Worm (Caenorhabditis elegans): Measurements from ENCODE around the gene kxd-1.

Gene kxd-1

DNA sequence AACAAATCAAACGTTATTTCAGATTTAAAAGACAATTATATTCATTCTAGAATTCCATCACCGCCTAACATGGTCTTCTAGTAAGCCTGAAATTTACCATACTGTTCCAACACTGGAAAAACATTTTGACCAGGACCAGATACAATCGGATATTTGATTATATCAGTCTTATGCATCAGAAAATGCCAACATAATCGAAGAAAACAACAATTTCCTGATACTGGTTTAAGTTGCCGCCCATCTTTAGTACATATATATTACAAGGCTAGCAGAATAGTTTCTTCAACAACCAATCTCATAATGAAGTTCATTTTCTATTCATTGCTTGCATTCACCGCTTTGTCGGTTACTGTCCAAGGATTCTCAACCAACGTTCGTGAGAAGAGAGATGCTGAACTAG is 37.7 kb downstream of the kxd-1 start, which contains the start of gene C13A2.12:
Gene C13A2.12 (plus strand): TSS at position 301 of the 400 bp plus-strand sequence.
- TF ChIP-seq ztf-16 (tag; optimal IDR thresholded peaks at IDR 0.05), result no peak
- no peak for TF ChIP-seq sdc-2 (tag; optimal IDR thresholded peaks at IDR 0.05)
- no peak for TF ChIP-seq fax-1 (tag; optimal IDR thresholded peaks at IDR 0.05)
- TF ChIP-seq unc-42 (tag; optimal IDR thresholded peaks at IDR 0.05), result no peak
- TF ChIP-seq hlh-13 (GFP tag; optimal IDR thresholded peaks at IDR 0.05), result no peak
- no peak for TF ChIP-seq pax-1 (tag; optimal IDR thresholded peaks at IDR 0.05)
- no peak for TF ChIP-seq ref-2 (tag; optimal IDR thresholded peaks at IDR 0.05)
- TF ChIP-seq elt-2 (tag; optimal IDR thresholded peaks at IDR 0.05), result no peak
- no peak for TF ChIP-seq dmd-4 (tag; optimal IDR thresholded peaks at IDR 0.05; ENCODE audit: borderline replicate concordance)
- no peak for TF ChIP-seq K02D7.2 (tag; optimal IDR thresholded peaks at IDR 0.05)
- no peak for TF ChIP-seq sox-2 (GFP tag; IDR thresholded peaks at IDR 0.05)
- no peak for TF ChIP-seq nhr-232 (tag; optimal IDR thresholded peaks at IDR 0.05)
- no peak for TF ChIP-seq ets-4 (tag; optimal IDR thresholded peaks at IDR 0.05)
- TF ChIP-seq elt-4 (tag; optimal IDR thresholded peaks at IDR 0.05), result no peak
- no peak for TF ChIP-seq pat-9 (tag; optimal IDR thresholded peaks at IDR 0.05)
- TF ChIP-seq lim-6 (tag; optimal IDR thresholded peaks at IDR 0.05), result no peak
- TF ChIP-seq mec-3 (tag; optimal IDR thresholded peaks at IDR 0.05; ENCODE audit: borderline replicate concordance), result no peak
- TF ChIP-seq che-1 (tag; optimal IDR thresholded peaks at IDR 0.05), result no peak
- TF ChIP-seq zip-5 (tag; optimal IDR thresholded peaks at IDR 0.05), result no peak

DNA sequence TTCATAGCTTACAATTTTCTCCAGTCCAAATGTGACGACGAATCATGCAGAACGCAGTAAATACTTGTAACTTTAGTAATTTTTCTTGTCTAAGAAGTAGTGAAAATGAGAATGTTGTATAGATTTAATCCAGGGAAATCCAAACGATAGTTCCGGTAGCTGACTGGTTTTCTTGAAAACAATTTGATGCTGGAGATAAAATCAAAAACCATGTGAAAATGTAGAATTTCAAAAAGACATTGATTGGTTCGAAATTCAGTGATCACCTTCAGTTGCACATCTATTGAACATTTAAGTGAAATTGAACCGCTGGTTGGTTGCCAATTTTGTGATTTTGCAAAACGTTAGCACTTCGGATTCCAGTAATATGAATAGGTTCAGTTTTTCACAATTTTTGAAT is 42.8 kb downstream of the kxd-1 start, which contains the start of gene C13A2.9:
Gene C13A2.9 (minus strand): TSS at position 101 of the 400 bp plus-strand sequence.
- no peak for TF ChIP-seq F13H6.1 (tag; optimal IDR thresholded peaks at IDR 0.05)
- no peak for TF ChIP-seq ets-4 (tag; optimal IDR thresholded peaks at IDR 0.05)

DNA sequence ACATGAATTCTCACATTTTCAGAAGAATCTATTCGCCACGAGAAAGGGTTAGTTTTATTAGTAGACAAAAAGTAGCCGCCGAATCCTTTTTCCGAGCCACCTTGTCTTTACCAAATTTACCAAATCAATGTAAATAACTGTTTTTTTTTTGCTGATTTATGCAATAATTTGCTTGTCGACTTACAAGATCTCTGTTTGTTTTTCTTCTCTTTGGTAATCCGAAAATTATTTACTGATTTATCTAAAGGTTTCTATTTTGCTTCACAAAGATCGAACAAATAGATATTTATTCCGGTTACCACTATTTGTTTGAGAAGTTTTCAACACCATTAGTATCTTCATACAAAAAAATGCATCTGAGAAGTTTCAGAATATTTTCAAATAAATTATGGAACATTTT is 44.8 kb downstream of the kxd-1 start, which contains the start of gene C13A2.7:
Gene C13A2.7 (plus strand): TSS at position 301 of the 400 bp plus-strand sequence.
- TF ChIP-seq ceh-45 (GFP tag; IDR thresholded peaks at IDR 0.05), result no peak
- no peak for TF ChIP-seq pax-1 (tag; optimal IDR thresholded peaks at IDR 0.05)
- no peak for TF ChIP-seq ceh-22 (tag; optimal IDR thresholded peaks at IDR 0.05)
- TF ChIP-seq nhr-11 (tag; optimal IDR thresholded peaks at IDR 0.05), result no peak
- TF ChIP-seq C08G9.2 (tag; optimal IDR thresholded peaks at IDR 0.05), result no peak
- TF ChIP-seq ceh-31 (tag; optimal IDR thresholded peaks at IDR 0.05), result no peak
- TF ChIP-seq che-1 (tag; optimal IDR thresholded peaks at IDR 0.05), result no peak
- no peak for TF ChIP-seq fkh-6 (tag; optimal IDR thresholded peaks at IDR 0.05)
- no peak for TF ChIP-seq dmd-4 (tag; optimal IDR thresholded peaks at IDR 0.05; ENCODE audit: borderline replicate concordance)
- TF ChIP-seq zip-5 (tag; optimal IDR thresholded peaks at IDR 0.05), result no peak
- no peak for TF ChIP-seq gmeb-2 (tag; optimal IDR thresholded peaks at IDR 0.05)
- TF ChIP-seq pag-3 (tag; optimal IDR thresholded peaks at IDR 0.05; ENCODE audit: borderline replicate concordance), result no peak
- TF ChIP-seq nhr-232 (tag; optimal IDR thresholded peaks at IDR 0.05), result no peak
- no peak for TF ChIP-seq eyg-1 (tag; optimal IDR thresholded peaks at IDR 0.05)
- TF ChIP-seq pqm-1 (tag; optimal IDR thresholded peaks at IDR 0.05), result no peak
- TF ChIP-seq ceh-18 (tag; optimal IDR thresholded peaks at IDR 0.05), result no peak
- TF ChIP-seq npax-4 (tag; optimal IDR thresholded peaks at IDR 0.05), result no peak

DNA sequence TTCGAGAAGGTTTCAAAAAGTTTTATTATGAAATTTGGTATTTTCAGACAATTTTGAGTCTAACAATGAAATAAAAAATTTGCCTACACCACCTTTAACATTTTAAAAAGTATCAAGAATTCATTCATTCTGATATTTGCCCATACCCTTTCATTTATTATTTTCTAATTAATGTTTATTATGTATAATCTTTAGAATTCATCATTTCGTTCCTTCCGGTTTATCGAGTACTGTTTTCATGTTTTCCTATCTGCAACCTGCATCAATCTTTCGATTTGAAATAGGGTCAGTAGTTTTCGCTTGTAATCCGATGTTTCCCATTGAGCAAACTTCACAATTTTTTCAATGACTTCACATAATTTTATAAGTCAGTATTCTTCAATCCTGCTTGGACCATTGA is 48.1 kb downstream of the kxd-1 start, which contains the start of gene C13A2.6:
Gene C13A2.6 (plus strand): TSS at position 301 of the 400 bp plus-strand sequence.
- TF ChIP-seq hlh-6 (tag; optimal IDR thresholded peaks at IDR 0.05) (no peak), ceh-22 (tag; optimal IDR thresholded peaks at IDR 0.05) (no peak), ceh-24 (tag; optimal IDR thresholded peaks at IDR 0.05) (no peak), ceh-6 (GFP tag; optimal IDR thresholded peaks at IDR 0.05) (no peak)
